Fruit fly (Drosophila melanogaster) whole organism, embryonic: ENCODE results near the gene CG2021.
A peak's percentile ranks its signal among the peaks of the same experiment; 100 is the strongest.

Experiments
- Ada2b ChIP-seq: fragments of 200-800 bp; sonication (Bioruptor generic); IDR thresholded peaks from 2 replicates; pipeline ENCODE4 v1.3.6; 2022; ENCODE audit warnings: missing biosample characterization, missing genetic modification characterization
- Atf6 ChIP-seq: fragments of 200-800 bp; sonication (Bioruptor generic); IDR thresholded peaks from 2 replicates; pipeline ENCODE4 v1.3.6; 2022; ENCODE audit warnings: missing biosample characterization, missing genetic modification characterization
- Blimp-1 ChIP-seq: fragments of 200-800 bp; sonication (Bioruptor generic); optimal IDR thresholded peaks from 3 replicates; lab custom pipeline; 2018; ENCODE audit warnings: missing biosample characterization, missing genetic modification characterization, mild to moderate bottlenecking, moderate library complexity, missing genetic modification reagents
- CG1024 ChIP-seq: fragments of 200-800 bp; sonication (Bioruptor generic); IDR thresholded peaks from 2 replicates; pipeline ENCODE4 v1.3.6; 2022; ENCODE audit warnings: missing biosample characterization, missing genetic modification characterization
- CG10366 ChIP-seq: fragments of 200-800 bp; sonication (Bioruptor generic); IDR thresholded peaks from 2 replicates; pipeline ENCODE4 v1.3.6; 2022; ENCODE audit warnings: missing biosample characterization, missing genetic modification characterization
- CG12155 ChIP-seq: fragments of 200-800 bp; sonication (Bioruptor generic); optimal IDR thresholded peaks from 3 replicates; lab custom pipeline; 2016; ENCODE audit warnings: missing biosample characterization, missing genetic modification characterization
- CG12299 ChIP-seq: fragments of 200-800 bp; sonication (Bioruptor generic); optimal IDR thresholded peaks from 2 replicates; lab custom pipeline; 2018; ENCODE audit warnings: missing biosample characterization, mild to moderate bottlenecking, missing genetic modification characterization
- CG14050 ChIP-seq: fragments of 200-800 bp; sonication (Bioruptor generic); IDR thresholded peaks from 3 replicates; pipeline ENCODE4 v1.3.6; 2022; ENCODE audit warnings: missing biosample characterization, missing genetic modification characterization
- CG14441 ChIP-seq: fragments of 200-800 bp; sonication (Bioruptor generic); IDR thresholded peaks from 2 replicates; pipeline ENCODE4 v1.3.6; 2022; ENCODE audit warnings: missing biosample characterization, missing genetic modification characterization
- CG14860 ChIP-seq: fragments of 200-800 bp; sonication (Bioruptor generic); IDR thresholded peaks from 3 replicates; pipeline ENCODE4 v1.3.6; 2022; ENCODE audit warnings: missing biosample characterization, missing genetic modification characterization; ENCODE audit not compliant: partially characterized antibody
- CG15479 ChIP-seq: fragments of 200-800 bp; sonication (Bioruptor generic); optimal IDR thresholded peaks from 3 replicates; lab custom pipeline; 2019; ENCODE audit warnings: missing biosample characterization, mild to moderate bottlenecking, missing genetic modification characterization, moderate library complexity
- CG15514 ChIP-seq: fragments of 200-800 bp; sonication (Bioruptor generic); optimal IDR thresholded peaks from 3 replicates; lab custom pipeline; 2017; ENCODE audit warnings: missing biosample characterization, missing genetic modification characterization, mild to moderate bottlenecking, moderate library complexity, missing genetic modification reagents
- CG30403 ChIP-seq: fragments of 200-800 bp; sonication (Bioruptor generic); optimal IDR thresholded peaks from 3 replicates; lab custom pipeline; 2016; ENCODE audit warnings: missing biosample characterization, missing genetic modification characterization
- CG31365 ChIP-seq: fragments of 200-800 bp; sonication (Bioruptor generic); optimal IDR thresholded peaks from 2 replicates; lab custom pipeline; 2018; ENCODE audit warnings: missing biosample characterization, mild to moderate bottlenecking, missing genetic modification characterization
- CG3163 ChIP-seq: fragments of 200-800 bp; sonication (Bioruptor generic); optimal IDR thresholded peaks from 3 replicates; lab custom pipeline; 2016; ENCODE audit warnings: missing biosample characterization, missing genetic modification characterization
- CG4328 ChIP-seq: fragments of 200-800 bp; sonication (Bioruptor generic); optimal IDR thresholded peaks from 3 replicates; lab custom pipeline; 2017; ENCODE audit warnings: missing biosample characterization, missing genetic modification reagents, missing genetic modification characterization
- CG7928 ChIP-seq: fragments of 200-800 bp; sonication (Bioruptor generic); optimal IDR thresholded peaks from 2 replicates; lab custom pipeline; 2017; ENCODE audit warnings: missing biosample characterization, mild to moderate bottlenecking, missing genetic modification characterization
- CG9817 ChIP-seq: fragments of 200-800 bp; sonication (Bioruptor generic); optimal IDR thresholded peaks from 2 replicates; lab custom pipeline; 2018; ENCODE audit warnings: missing biosample characterization, mild to moderate bottlenecking, missing genetic modification characterization, moderate library complexity
- CkIIα-i1 ChIP-seq: fragments of 200-800 bp; sonication (Bioruptor generic); IDR thresholded peaks from 2 replicates; pipeline ENCODE4 v1.3.6; 2022; ENCODE audit warnings: missing biosample characterization, missing genetic modification characterization
- Dip2 ChIP-seq: fragments of 200-800 bp; sonication (Bioruptor generic); IDR thresholded peaks from 2 replicates; pipeline ENCODE4 v1.3.6; 2022; ENCODE audit warnings: missing biosample characterization, missing genetic modification characterization
- Dp ChIP-seq: fragments of 200-800 bp; sonication (Bioruptor generic); optimal IDR thresholded peaks from 2 replicates; lab custom pipeline; 2018; ENCODE audit warnings: missing biosample characterization, mild to moderate bottlenecking, missing genetic modification characterization, moderate library complexity
- Lpt ChIP-seq: fragments of >200 bp; optimal IDR thresholded peaks from 2 replicates; lab custom pipeline; 2018; ENCODE audit warnings: missing biosample characterization, missing genetic modification characterization
- NK7.1 ChIP-seq: fragments of 200-800 bp; sonication (Bioruptor generic); optimal IDR thresholded peaks from 3 replicates; lab custom pipeline; 2016; ENCODE audit warnings: missing biosample characterization, missing genetic modification characterization
- Ravus ChIP-seq: fragments of 200-800 bp; sonication (Bioruptor generic); IDR thresholded peaks from 2 replicates; pipeline ENCODE4 v1.3.6; 2022; ENCODE audit warnings: missing biosample characterization, missing genetic modification characterization
- ab ChIP-seq: fragments of 200-800 bp; sonication (Bioruptor generic); optimal IDR thresholded peaks from 2 replicates; lab custom pipeline; 2016; ENCODE audit warnings: missing biosample characterization, missing genetic modification characterization
- abd-A ChIP-seq: fragments of 200-800 bp; sonication (Bioruptor generic); optimal IDR thresholded peaks from 3 replicates; lab custom pipeline; 2019; ENCODE audit warnings: missing biosample characterization, mild to moderate bottlenecking, missing genetic modification characterization, moderate library complexity
- bcd ChIP-seq: fragments of 200-800 bp; sonication (Bioruptor generic); optimal IDR thresholded peaks from 2 replicates; lab custom pipeline; 2017; ENCODE audit warnings: missing biosample characterization, mild to moderate bottlenecking, missing genetic modification characterization
- bowl ChIP-seq: fragments of 200-800 bp; sonication (Bioruptor generic); IDR thresholded peaks from 2 replicates; pipeline ENCODE4 v1.3.6; 2022; ENCODE audit warnings: missing biosample characterization, missing genetic modification characterization
- cad ChIP-seq: fragments of >200 bp; optimal IDR thresholded peaks from 2 replicates; lab custom pipeline; 2017; ENCODE audit warnings: missing biosample characterization, missing genetic modification characterization
- chif ChIP-seq, 2 experiments: fragments of 200-800 bp; sonication (Bioruptor generic); optimal IDR thresholded peaks; 3 replicates each; lab custom pipeline; 2016; ENCODE audit warnings: missing biosample characterization in 2 of 2, missing genetic modification characterization in 2 of 2
- dimm ChIP-seq: fragments of 200-800 bp; sonication (Bioruptor generic); IDR thresholded peaks from 2 replicates; pipeline ENCODE4 v1.3.6; 2022; ENCODE audit warnings: missing biosample characterization, missing genetic modification characterization
- esg ChIP-seq: fragments of 200-800 bp; sonication (Bioruptor generic); conservative IDR thresholded peaks from 2 replicates; pipeline ENCODE4 v1.3.6; 2022; ENCODE audit warnings: missing biosample characterization, missing genetic modification characterization
- ftz-f1 ChIP-seq: fragments of 200-800 bp; sonication (Bioruptor generic); optimal IDR thresholded peaks from 2 replicates; lab custom pipeline; 2016; ENCODE audit warnings: missing biosample characterization, missing genetic modification characterization
- gsb ChIP-seq: fragments of 200-800 bp; sonication (Bioruptor generic); IDR thresholded peaks from 2 replicates; pipeline ENCODE4 v1.3.6; 2022; ENCODE audit warnings: missing biosample characterization, missing genetic modification characterization
- inv ChIP-seq: fragments of 200-800 bp; sonication (Bioruptor generic); IDR thresholded peaks from 2 replicates; pipeline ENCODE4 v1.3.6; 2022; ENCODE audit warnings: missing biosample characterization, missing genetic modification characterization; ENCODE audit not compliant: partially characterized antibody
- jigr1 ChIP-seq: fragments of 200-800 bp; sonication (Bioruptor generic); IDR thresholded peaks from 3 replicates; pipeline ENCODE4 v1.3.6; 2022; ENCODE audit warnings: missing biosample characterization, missing genetic modification characterization
- lilli ChIP-seq: fragments of 200-800 bp; sonication (Bioruptor generic); optimal IDR thresholded peaks from 3 replicates; lab custom pipeline; 2016; ENCODE audit warnings: missing biosample characterization, missing genetic modification characterization
- nerfin-1 ChIP-seq: fragments of 200-800 bp; sonication (Bioruptor generic); optimal IDR thresholded peaks from 3 replicates; lab custom pipeline; 2019; ENCODE audit warnings: missing biosample characterization, mild to moderate bottlenecking, missing genetic modification characterization, moderate library complexity
- peb ChIP-seq: fragments of 200-800 bp; sonication (Bioruptor generic); IDR thresholded peaks from 2 replicates; pipeline ENCODE4 v1.3.6; 2022; ENCODE audit warnings: missing biosample characterization, missing genetic modification characterization
- sc ChIP-seq, 3 experiments: fragments of >200 bp in 2 of 3; fragments of 200-800 bp in 1 of 3; sonication (Bioruptor generic) in 1 of 3; optimal IDR thresholded peaks; 2 replicates in 2 of 3; 3 replicates in 1 of 3; lab custom pipeline; 2017; ENCODE audit warnings: mild to moderate bottlenecking in 1 of 3, missing biosample characterization in 1 of 3, missing genetic modification characterization in 1 of 3, missing genetic modification reagents in 1 of 3
- scrt ChIP-seq: fragments of 200-800 bp; sonication (Bioruptor generic); optimal IDR thresholded peaks from 2 replicates; lab custom pipeline; 2018; ENCODE audit warnings: missing biosample characterization, mild to moderate bottlenecking, missing genetic modification characterization, moderate library complexity
- sisA ChIP-seq: fragments of 200-800 bp; sonication (Bioruptor generic); IDR thresholded peaks from 2 replicates; pipeline ENCODE4 v1.3.6; 2022; ENCODE audit warnings: missing biosample characterization, missing genetic modification characterization
- slbo ChIP-seq: fragments of 200-800 bp; sonication (Bioruptor generic); IDR thresholded peaks from 2 replicates; pipeline ENCODE4 v1.3.6; 2022; ENCODE audit warnings: missing biosample characterization, missing genetic modification characterization
- tio ChIP-seq: fragments of 200-800 bp; sonication (Bioruptor generic); optimal IDR thresholded peaks from 2 replicates; lab custom pipeline; 2017; ENCODE audit warnings: missing biosample characterization, missing genetic modification characterization, inconsistent platforms
- tna ChIP-seq: fragments of 200-800 bp; sonication (Bioruptor generic); IDR thresholded peaks from 2 replicates; pipeline ENCODE4 v1.3.6; 2022; ENCODE audit warnings: missing biosample characterization, missing genetic modification characterization; ENCODE audit not compliant: partially characterized antibody
- trh ChIP-seq: fragments of 200-800 bp; sonication (Bioruptor generic); optimal IDR thresholded peaks from 2 replicates; lab custom pipeline; 2016; ENCODE audit warnings: missing biosample characterization, missing genetic modification characterization
- usp ChIP-seq: fragments of >200 bp; optimal IDR thresholded peaks from 2 replicates; lab custom pipeline; 2017; ENCODE audit warnings: missing biosample characterization, missing genetic modification characterization
- wdn ChIP-seq: fragments of 200-800 bp; sonication (Bioruptor generic); IDR thresholded peaks from 2 replicates; pipeline ENCODE4 v1.3.6; 2022; ENCODE audit warnings: missing biosample characterization, missing genetic modification characterization
- wor ChIP-seq: fragments of 200-800 bp; sonication (Bioruptor generic); IDR thresholded peaks from 2 replicates; pipeline ENCODE4 v1.3.6; 2022; ENCODE audit warnings: missing biosample characterization, missing genetic modification characterization
- yki ChIP-seq: fragments of >200 bp; optimal IDR thresholded peaks from 3 replicates; lab custom pipeline; 2018

The CG2021 gene

DNA sequence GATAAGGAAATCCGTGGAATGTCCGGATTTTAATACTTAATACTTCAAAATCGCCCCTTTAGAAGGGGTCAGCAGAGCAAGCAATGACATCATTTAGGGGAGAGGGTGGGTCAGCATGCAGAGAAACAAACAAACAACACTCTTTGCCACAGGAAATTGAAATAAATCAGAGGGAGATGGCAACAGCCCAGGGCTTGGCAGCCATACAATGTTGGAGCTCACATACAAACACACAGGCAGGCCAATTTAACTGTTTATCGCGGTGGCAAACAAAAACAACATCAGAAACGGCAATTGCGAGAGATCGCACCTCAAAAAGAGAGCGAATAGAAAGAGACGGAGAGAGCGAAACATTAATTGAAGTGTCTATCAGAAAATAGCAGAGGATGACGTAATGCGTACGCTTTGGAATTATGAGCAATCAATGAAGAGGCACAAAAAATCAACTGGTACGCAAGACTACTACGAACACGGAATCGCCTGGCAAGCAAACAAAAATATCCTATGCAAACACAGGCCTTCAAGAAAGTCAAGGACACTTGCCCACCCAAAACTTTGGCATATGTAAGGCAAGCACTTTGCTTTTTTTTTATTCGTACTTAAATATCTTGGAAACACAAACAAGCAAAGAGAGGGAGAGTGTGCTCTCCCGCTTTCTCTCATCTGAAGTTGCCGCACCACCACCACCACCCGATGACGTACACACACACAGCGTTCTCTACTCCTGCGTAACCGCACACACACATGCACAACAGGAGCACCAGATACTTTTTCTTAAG lies 17.1 kb upstream of the CG2021 start (continued):
- TF ChIP-seq esg (GFP tag; lab: Robert Waterston, UW) (no peak), Blimp-1 (GFP tag; lab: Kevin White, UChicago) (no peak), bcd (GFP tag; lab: Kevin White, UChicago) (no peak), CG12299 (tag; lab: Kevin White, UChicago) (no peak), nerfin-1 (peak; percentile 84), scrt (GFP tag; lab: Kevin White, UChicago) (peak; percentile 62), Lpt (GFP tag; lab: Kevin White, UChicago) (no peak), wor (GFP tag; lab: Robert Waterston, UW) (no peak), sisA (GFP tag; lab: Robert Waterston, UW) (no peak), CG31365 (no peak), CG7928 (GFP tag; lab: Kevin White, UChicago) (peak; percentile 73), wdn (GFP tag; lab: Robert Waterston, UW) (0 out of 2 replicates have a peak, but pooled peaks have one; percentile 44), jigr1 (GFP tag; lab: Robert Waterston, UW) (no peak), tna (GFP tag; lab: Robert Waterston, UW) (no peak; the same call in 1 of the 2 replicates), abd-A (peak; percentile 98), yki (lab: Kevin White, UChicago) (no peak), tio (GFP tag; lab: Kevin White, UChicago) (no peak), CG14441 (GFP tag; lab: Robert Waterston, UW) (peak; percentile 44; the same call in 1 of the 2 replicates), sc (optimal IDR thresholded peaks at IDR 0.05; lab: Kevin White, UChicago) (no peak), sc (GFP tag; optimal IDR thresholded peaks at IDR 0.05; lab: Kevin White, UChicago) (no peak), CG15479 (GFP tag; lab: Kevin White, UChicago) (peak; percentile 91), CG3163 (GFP tag; lab: Kevin White, UChicago) (peak; percentile 53), chif (GFP tag; optimal IDR thresholded peaks at IDR 0.05; lab: Kevin White, UChicago) (no peak), usp (GFP tag; lab: Kevin White, UChicago) (no peak), Dip2 (GFP tag; lab: Robert Waterston, UW) (no peak), Ada2b (no peak), CG14860 (GFP tag; lab: Robert Waterston, UW) (no peak), bowl (GFP tag; lab: Robert Waterston, UW) (peak; percentile 48; the same call in 1 of the 2 replicates), CG30403 (GFP tag; lab: Kevin White, UChicago) (no peak), CkIIα-i1 (no peak), dimm (GFP tag; lab: Robert Waterston, UW) (no peak), NK7.1 (GFP tag; lab: Kevin White, UChicago) (no peak), CG12155 (GFP tag; lab: Kevin White, UChicago) (no peak), ab (GFP tag; lab: Kevin White, UChicago) (peak; percentile 27), cad (GFP tag; lab: Kevin White, UChicago) (no peak), slbo (no peak), CG14050 (GFP tag; lab: Robert Waterston, UW) (no peak), ftz-f1 (peak; percentile 54), trh (GFP tag; lab: Kevin White, UChicago) (no peak), Ravus (GFP tag; lab: Robert Waterston, UW) (no peak), CG9817 (no peak), CG4328 (peak; percentile 20), CG15514 (GFP tag; lab: Kevin White, UChicago) (peak; percentile 49), CG10366 (GFP tag; lab: Robert Waterston, UW) (no peak), inv (GFP tag; lab: Robert Waterston, UW) (no peak), lilli (GFP tag; lab: Kevin White, UChicago) (peak; percentile 13), Dp (GFP tag; lab: Kevin White, UChicago) (no peak), gsb (GFP tag; lab: Robert Waterston, UW) (no peak), Atf6 (peak; percentile 41; the same call in 1 of the 2 replicates), CG1024 (peak; percentile 52; the same call in 1 of the 2 replicates), peb (GFP tag; lab: Robert Waterston, UW) (no peak)
